Worm (Caenorhabditis elegans) whole organism, L1 larva: ENCODE measurements around the gene sas-6.

Experiments
- C04F5.9 ChIP-seq: sonication (generic microtip); optimal IDR thresholded peaks from 2 replicates; lab custom pipeline; 2016; ENCODE audit warnings: missing genetic modification characterization, missing compliant biosample characterization
- C34B4.2 ChIP-seq: sonication (generic microtip); optimal IDR thresholded peaks from 2 replicates; lab custom pipeline; 2017; ENCODE audit warnings: mild to moderate bottlenecking, missing genetic modification characterization, missing compliant biosample characterization
- F16B12.6 ChIP-seq: fragments of 150-350 bp; optimal IDR thresholded peaks from 2 replicates; lab custom pipeline; 2014; ENCODE audit warnings: missing biosample characterization, missing genetic modification characterization
- Y116A8C.19 ChIP-seq: sonication (generic microtip); optimal IDR thresholded peaks from 2 replicates; lab custom pipeline; 2016; ENCODE audit warnings: missing compliant biosample characterization, missing genetic modification characterization, borderline replicate concordance
- aly-2 ChIP-seq: fragments of 150-350 bp; optimal IDR thresholded peaks from 2 replicates; lab custom pipeline; 2014; ENCODE audit warnings: missing biosample characterization, missing genetic modification characterization
- ama-1 ChIP-seq: fragments of 150-350 bp; optimal IDR thresholded peaks from 2 replicates; lab custom pipeline; 2014
- blmp-1 ChIP-seq: fragments of 150-350 bp; optimal IDR thresholded peaks from 2 replicates; lab custom pipeline; 2014; ENCODE audit warnings: missing biosample characterization, missing genetic modification characterization
- ceh-8 ChIP-seq: fragments of 200-800 bp; sonication (Bioruptor generic); optimal IDR thresholded peaks from 2 replicates; lab custom pipeline; 2018; ENCODE audit warnings: mild to moderate bottlenecking, missing genetic modification characterization, moderate library complexity, missing compliant biosample characterization
- ceh-82 ChIP-seq, 3 experiments: fragments of 150-350 bp in 1 of 3; sonication (generic microtip) in 2 of 3; optimal IDR thresholded peaks; 2 replicates each; lab custom pipeline; 2014 to 2017; ENCODE audit warnings: missing biosample characterization in 3 of 3, missing genetic modification characterization in 3 of 3
- ceh-90 ChIP-seq: sonication (generic microtip); optimal IDR thresholded peaks from 2 replicates; lab custom pipeline; 2016; ENCODE audit warnings: missing genetic modification characterization, missing compliant biosample characterization
- ces-1 ChIP-seq: fragments of 150-350 bp; optimal IDR thresholded peaks from 2 replicates; lab custom pipeline; 2014; ENCODE audit warnings: missing biosample characterization, missing genetic modification reagents, missing genetic modification characterization
- efl-1 ChIP-seq, 4 experiments: fragments of 150-350 bp; optimal IDR thresholded peaks in 3 of 4; peaks in 1 of 4; 1 replicate in 1 of 4; 2 replicates in 3 of 4; lab custom pipeline; 2014; ENCODE audit warnings: missing biosample characterization in 2 of 4, missing genetic modification characterization in 2 of 4, missing genetic modification reagents in 2 of 4
- egl-13 ChIP-seq: sonication (generic microtip); optimal IDR thresholded peaks from 2 replicates; lab custom pipeline; 2016; ENCODE audit warnings: missing genotype, missing genetic modification reagents, missing genetic modification characterization, missing compliant biosample characterization
- egl-27 ChIP-seq, 2 experiments: fragments of 150-350 bp in 1 of 2; sonication (generic microtip); optimal IDR thresholded peaks; 3 replicates each; lab custom pipeline; 2017 to 2018; ENCODE audit warnings: missing biosample characterization in 2 of 2, missing genetic modification characterization in 2 of 2, missing genetic modification reagents in 2 of 2
- elt-2 ChIP-seq: sonication (generic microtip); optimal IDR thresholded peaks from 2 replicates; lab custom pipeline; 2016; ENCODE audit warnings: missing genetic modification characterization, mild to moderate bottlenecking, inconsistent platforms, missing compliant biosample characterization, missing genetic modification reagents
- fkh-10 ChIP-seq: sonication (generic microtip); optimal IDR thresholded peaks from 2 replicates; lab custom pipeline; 2017; ENCODE audit warnings: missing biosample characterization, missing genetic modification reagents, missing genetic modification characterization
- fkh-4 ChIP-seq: sonication (generic microtip); optimal IDR thresholded peaks from 2 replicates; lab custom pipeline; 2016; ENCODE audit warnings: missing compliant biosample characterization, missing genetic modification characterization, borderline replicate concordance
- fkh-8 ChIP-seq: sonication (generic microtip); optimal IDR thresholded peaks from 2 replicates; lab custom pipeline; 2016; ENCODE audit warnings: mild to moderate bottlenecking, missing genetic modification characterization, missing compliant biosample characterization
- grh-1 ChIP-seq: fragments of 200-800 bp; sonication (Bioruptor generic); IDR thresholded peaks from 2 replicates; pipeline ENCODE4 v1.3.6; 2022; ENCODE audit warnings: missing genetic modification reagents, missing genetic modification characterization, missing compliant biosample characterization
- hlh-17 ChIP-seq: fragments of 200-800 bp; sonication (Bioruptor generic); optimal IDR thresholded peaks from 2 replicates; lab custom pipeline; 2018; ENCODE audit warnings: missing genetic modification characterization, mild to moderate bottlenecking, missing compliant biosample characterization, moderate library complexity, borderline replicate concordance
- hlh-4 ChIP-seq: sonication (generic microtip); optimal IDR thresholded peaks from 2 replicates; lab custom pipeline; 2016; ENCODE audit warnings: mild to moderate bottlenecking, missing genetic modification characterization, missing compliant biosample characterization
- hpl-2 ChIP-seq: fragments of 150-350 bp; optimal IDR thresholded peaks from 2 replicates; lab custom pipeline; 2014; ENCODE audit warnings: missing biosample characterization, missing genetic modification reagents, missing genetic modification characterization
- isw-1 ChIP-seq: fragments of 200-800 bp; sonication (Bioruptor generic); IDR thresholded peaks from 2 replicates; pipeline ENCODE4 v1.3.6; 2022; ENCODE audit warnings: missing genetic modification characterization, missing compliant biosample characterization
- jun-1 ChIP-seq: fragments of 150-350 bp; optimal IDR thresholded peaks from 2 replicates; lab custom pipeline; 2014; ENCODE audit warnings: missing biosample characterization, missing genetic modification reagents, missing genetic modification characterization
- lin-39 ChIP-seq: fragments of 150-350 bp; optimal IDR thresholded peaks from 2 replicates; lab custom pipeline; 2014; ENCODE audit warnings: missing biosample characterization, missing genetic modification reagents, missing genetic modification characterization
- lir-3 ChIP-seq: sonication (generic microtip); optimal IDR thresholded peaks from 2 replicates; lab custom pipeline; 2016; ENCODE audit warnings: mild to moderate bottlenecking, missing genetic modification characterization, moderate library complexity, missing compliant biosample characterization; ENCODE audit not compliant: poor library complexity
- mef-2 ChIP-seq: fragments of 150-350 bp; optimal IDR thresholded peaks from 2 replicates; lab custom pipeline; 2014; ENCODE audit warnings: missing biosample characterization, missing genetic modification characterization
- nhr-11 ChIP-seq: fragments of 150-350 bp; optimal IDR thresholded peaks from 2 replicates; lab custom pipeline; 2014; ENCODE audit warnings: missing biosample characterization, missing genetic modification characterization
- nhr-19 ChIP-seq: fragments of 200-800 bp; sonication (Bioruptor generic); conservative IDR thresholded peaks from 2 replicates; pipeline ENCODE4 v1.3.6; 2022; ENCODE audit warnings: missing genetic modification characterization, missing compliant biosample characterization
- nhr-47 ChIP-seq: sonication (generic microtip); optimal IDR thresholded peaks from 2 replicates; lab custom pipeline; 2016; ENCODE audit warnings: mild to moderate bottlenecking, missing genetic modification characterization, moderate library complexity, missing compliant biosample characterization
- nhr-71 ChIP-seq: sonication (generic microtip); optimal IDR thresholded peaks from 2 replicates; lab custom pipeline; 2016; ENCODE audit warnings: mild to moderate bottlenecking, missing genetic modification characterization, moderate library complexity, missing compliant biosample characterization
- nhr-77 ChIP-seq: fragments of 150-350 bp; optimal IDR thresholded peaks from 2 replicates; lab custom pipeline; 2014; ENCODE audit warnings: missing biosample characterization, missing genetic modification characterization
- nhr-84 ChIP-seq: sonication (generic microtip); optimal IDR thresholded peaks from 2 replicates; lab custom pipeline; 2017; ENCODE audit warnings: missing biosample characterization, missing genetic modification characterization
- nhr-85 ChIP-seq: sonication (generic microtip); peaks from one replicate; lab custom pipeline; 2016; ENCODE audit warnings: missing genetic modification characterization, inconsistent platforms, missing compliant biosample characterization
- nhr-90 ChIP-seq: sonication (generic microtip); optimal IDR thresholded peaks from 2 replicates; lab custom pipeline; 2016; ENCODE audit warnings: mild to moderate bottlenecking, missing genetic modification characterization, missing compliant biosample characterization; ENCODE audit not compliant: poor library complexity
- pax-3 ChIP-seq: fragments of 200-800 bp; sonication (Bioruptor generic); optimal IDR thresholded peaks from 2 replicates; lab custom pipeline; 2018; ENCODE audit warnings: mild to moderate bottlenecking, missing genetic modification characterization, moderate library complexity, missing compliant biosample characterization
- rnt-1 ChIP-seq: sonication (generic microtip); optimal IDR thresholded peaks from 2 replicates; lab custom pipeline; 2016; ENCODE audit warnings: mild to moderate bottlenecking, missing genetic modification characterization, moderate library complexity, missing compliant biosample characterization
- skn-1 ChIP-seq: fragments of 150-350 bp; optimal IDR thresholded peaks from 2 replicates; lab custom pipeline; 2014; ENCODE audit warnings: missing biosample characterization, missing genetic modification characterization
- snpc-4 ChIP-seq: fragments of 150-350 bp; optimal IDR thresholded peaks from 2 replicates; lab custom pipeline; 2014; ENCODE audit warnings: missing biosample characterization, missing genetic modification characterization
- swsn-7 ChIP-seq: sonication (generic microtip); optimal IDR thresholded peaks from 2 replicates; lab custom pipeline; 2016; ENCODE audit warnings: missing genetic modification characterization, missing compliant biosample characterization
- unc-130 ChIP-seq: fragments of 150-350 bp; optimal IDR thresholded peaks from 2 replicates; lab custom pipeline; 2017; ENCODE audit warnings: missing biosample characterization, missing genetic modification characterization, inconsistent platforms
- unc-62 ChIP-seq: fragments of 150-350 bp; optimal IDR thresholded peaks from 2 replicates; lab custom pipeline; 2014; ENCODE audit warnings: missing biosample characterization, missing genetic modification reagents, missing genetic modification characterization
- unc-98 ChIP-seq: fragments of 200-800 bp; sonication (Bioruptor generic); IDR thresholded peaks from 2 replicates; pipeline ENCODE4 v1.3.6; 2022; ENCODE audit warnings: missing genetic modification characterization, missing compliant biosample characterization
- vab-15 ChIP-seq: sonication (generic microtip); optimal IDR thresholded peaks from 2 replicates; lab custom pipeline; 2017; ENCODE audit warnings: missing genotype, mild to moderate bottlenecking, missing genetic modification characterization, missing compliant biosample characterization
- zag-1 ChIP-seq: fragments of 150-350 bp; optimal IDR thresholded peaks from 2 replicates; lab custom pipeline; 2014; ENCODE audit warnings: missing biosample characterization, missing genetic modification characterization
- zip-4 ChIP-seq: fragments of 200-800 bp; sonication (Bioruptor generic); optimal IDR thresholded peaks from 2 replicates; lab custom pipeline; 2018; ENCODE audit warnings: mild to moderate bottlenecking, missing genetic modification characterization, moderate library complexity, missing compliant biosample characterization
- ztf-11 ChIP-seq, 2 experiments: sonication (generic microtip); optimal IDR thresholded peaks; 2 replicates each; lab custom pipeline; 2016 to 2017; ENCODE audit warnings: missing genetic modification characterization in 2 of 2, missing biosample characterization in 1 of 2, missing compliant biosample characterization in 1 of 2

Gene sas-6

DNA sequence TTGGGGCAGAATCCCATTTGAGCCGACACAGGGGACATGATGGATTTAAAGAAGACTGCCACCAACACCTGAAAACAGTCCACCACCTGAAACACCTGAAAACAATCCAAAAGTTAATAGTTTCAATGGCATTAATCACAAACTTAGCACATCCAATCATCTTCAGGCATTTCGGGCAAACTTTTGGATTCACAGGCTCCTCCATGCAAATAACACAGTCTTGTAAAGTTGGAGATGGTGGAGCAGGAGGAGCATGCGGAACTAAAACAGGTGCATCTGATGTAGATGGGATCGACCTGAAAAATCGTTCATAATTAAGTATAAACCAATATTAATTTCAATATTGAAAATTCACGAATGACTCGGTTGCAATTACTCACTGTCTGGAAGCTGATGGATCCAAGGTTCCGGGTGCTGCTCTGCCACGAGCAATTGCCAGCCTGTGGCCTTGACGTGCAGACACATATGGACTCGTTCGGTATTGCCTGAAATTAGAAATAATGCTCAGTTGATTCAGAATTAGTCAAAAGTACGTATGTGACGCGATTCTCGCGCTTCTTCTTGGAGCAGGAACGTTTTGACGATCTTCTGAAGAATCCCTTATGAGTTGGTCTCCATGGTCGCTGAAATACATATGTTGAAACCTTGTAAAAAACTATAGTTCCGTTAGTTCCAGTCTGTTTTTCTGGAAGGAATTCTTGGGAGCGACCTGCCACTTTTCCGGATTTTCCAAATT lies 46.0 kb upstream of the sas-6 start:
- TF ChIP-seq nhr-85 (tag; lab: Kevin White, UChicago), result peak; percentile 66
- TF ChIP-seq egl-13 (tag; lab: Kevin White, UChicago), result no peak
- TF ChIP-seq nhr-19, result no peak
- no peak for TF ChIP-seq nhr-11 (tag; lab: Kevin White, UChicago)
- no peak for TF ChIP-seq ces-1 (GFP tag; lab: Kevin White, UChicago)
- TF ChIP-seq unc-98 (GFP tag; lab: Robert Waterston, UW), result no peak
- no peak for TF ChIP-seq skn-1 (tag; lab: Kevin White, UChicago)
- TF ChIP-seq nhr-90, result no peak
- TF ChIP-seq hlh-17 (GFP tag; lab: Kevin White, UChicago), result no peak
- TF ChIP-seq jun-1 (tag; lab: Kevin White, UChicago), result no peak
- no peak for TF ChIP-seq rnt-1 (tag; lab: Kevin White, UChicago)
- no peak for TF ChIP-seq ama-1 (lab: Kevin White, UChicago)
- TF ChIP-seq nhr-84, result no peak
- TF ChIP-seq nhr-71 (tag; lab: Kevin White, UChicago), result no peak
- TF ChIP-seq zip-4 (GFP tag; lab: Kevin White, UChicago), result no peak
- TF ChIP-seq efl-1 (optimal IDR thresholded peaks at IDR 0.05; lab: Kevin White, UChicago), result no peak
- TF ChIP-seq efl-1 (GFP tag; optimal IDR thresholded peaks at IDR 0.05 in 1 of 2; lab: Kevin White, UChicago), result peak in 1 of 2 experiments; percentile 61

DNA sequence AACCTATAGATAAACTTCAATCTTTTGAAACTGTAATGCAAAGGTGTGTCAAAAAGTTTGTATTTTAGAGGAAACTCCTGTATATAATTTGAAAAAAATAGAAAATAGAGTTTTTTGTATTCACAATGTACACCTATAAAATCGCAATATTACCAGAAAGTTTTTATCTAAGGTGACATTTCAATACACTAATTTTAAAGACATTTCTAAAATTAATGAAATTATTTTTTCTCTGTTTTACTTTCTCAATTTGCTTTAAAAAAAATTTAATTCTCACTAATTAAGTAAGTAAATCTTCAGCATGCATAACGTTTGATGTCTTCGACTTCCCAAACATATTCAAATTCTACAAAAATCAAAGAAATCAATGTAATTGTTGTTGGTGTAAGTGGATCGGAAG lies 39.1 kb upstream of the sas-6 start, which contains the start of gene rga-5:
TSS of gene rga-5 (plus strand) at position 301 of the 400 bp plus-strand sequence.
- TF ChIP-seq nhr-77 (tag; lab: Kevin White, UChicago), result no peak
- no peak for TF ChIP-seq ceh-90
- TF ChIP-seq nhr-47 (tag; lab: Kevin White, UChicago), result no peak
- TF ChIP-seq skn-1 (tag; lab: Kevin White, UChicago), result no peak
- no peak for TF ChIP-seq unc-130 (tag; lab: Kevin White, UChicago)
- no peak for TF ChIP-seq C04F5.9 (tag; lab: Kevin White, UChicago)
- TF ChIP-seq ceh-8 (GFP tag; lab: Kevin White, UChicago), result no peak
- no peak for TF ChIP-seq hlh-4 (tag; lab: Kevin White, UChicago)
- TF ChIP-seq nhr-84, result no peak
- no peak for TF ChIP-seq Y116A8C.19 (tag; lab: Kevin White, UChicago)
- TF ChIP-seq lin-39 (tag; lab: Kevin White, UChicago), result no peak
- no peak for TF ChIP-seq fkh-4 (tag; lab: Kevin White, UChicago)
- no peak for TF ChIP-seq nhr-90
- TF ChIP-seq ceh-82 (tag; optimal IDR thresholded peaks at IDR 0.05; lab: Kevin White, UChicago), result no peak
- no peak for TF ChIP-seq egl-27 (tag; optimal IDR thresholded peaks at IDR 0.05; lab: Kevin White, UChicago)
- no peak for TF ChIP-seq F16B12.6 (tag; lab: Kevin White, UChicago)
- TF ChIP-seq fkh-10 (GFP tag; lab: Kevin White, UChicago), result no peak

DNA sequence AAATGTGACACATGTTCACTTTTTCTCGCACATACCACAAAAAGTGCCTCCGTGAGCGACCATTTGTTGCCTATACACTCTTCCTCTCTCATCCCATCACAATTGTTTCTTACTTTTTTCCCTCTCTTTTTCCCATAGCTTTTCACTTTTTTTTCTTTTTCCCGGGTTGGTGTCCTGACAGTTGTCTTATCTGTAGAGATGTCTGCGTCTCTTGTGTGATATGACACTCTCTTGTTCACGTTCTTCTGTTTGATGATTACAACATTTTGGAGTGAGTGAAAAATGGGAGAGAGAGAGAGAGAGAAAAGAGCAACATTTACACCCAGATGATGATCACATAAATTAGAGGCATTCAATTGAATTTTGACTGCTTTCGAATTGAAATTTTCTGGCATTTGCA lies 37.8 kb upstream of the sas-6 start:
- peak; percentile 47 for TF ChIP-seq swsn-7 (tag; lab: Kevin White, UChicago)
- peak; percentile 69 for TF ChIP-seq elt-2
- TF ChIP-seq ztf-11 (tag; optimal IDR thresholded peaks at IDR 0.05; lab: Kevin White, UChicago), result no peak
- TF ChIP-seq fkh-8 (tag; lab: Kevin White, UChicago), result no peak
- peak; percentile 98 for TF ChIP-seq blmp-1 (tag; lab: Kevin White, UChicago)
- peak; percentile 65 for TF ChIP-seq nhr-19
- peak; percentile 18 for TF ChIP-seq unc-130 (tag; lab: Kevin White, UChicago)
- TF ChIP-seq nhr-84, result no peak
- no peak for TF ChIP-seq C34B4.2
- no peak for TF ChIP-seq fkh-10 (GFP tag; lab: Kevin White, UChicago)
- TF ChIP-seq isw-1 (GFP tag; lab: Robert Waterston, UW), result no peak
- no peak for TF ChIP-seq hpl-2 (GFP tag; lab: Kevin White, UChicago)
- TF ChIP-seq unc-62 (GFP tag; lab: Kevin White, UChicago), result no peak
- TF ChIP-seq vab-15 (tag; lab: Kevin White, UChicago), result no peak
- TF ChIP-seq snpc-4 (tag; lab: Kevin White, UChicago), result no peak
- TF ChIP-seq mef-2, result no peak
- TF ChIP-seq rnt-1 (tag; lab: Kevin White, UChicago), result peak; percentile 87
- TF ChIP-seq aly-2 (tag; lab: Kevin White, UChicago), result no peak
- no peak for TF ChIP-seq grh-1 (GFP tag; lab: Robert Waterston, UW)
- no peak for TF ChIP-seq F16B12.6 (tag; lab: Kevin White, UChicago)
- TF ChIP-seq lir-3, result no peak
- TF ChIP-seq zag-1, result no peak
- no peak for TF ChIP-seq pax-3
